Fruit fly (Drosophila melanogaster) whole organism, embryonic: ENCODE data around the gene Rab3-GAP.

Source experiments
- CG11695 ChIP-seq: fragments of 200-800 bp; sonication (Bioruptor generic); IDR thresholded peaks from 3 replicates; pipeline ENCODE4 v1.3.6; 2022; ENCODE audit warnings: missing biosample characterization, missing genetic modification characterization
- CG31388 ChIP-seq: fragments of 200-800 bp; sonication (Bioruptor generic); optimal IDR thresholded peaks from 2 replicates; lab custom pipeline; 2016; ENCODE audit warnings: missing biosample characterization, missing genetic modification characterization
- CG4424 ChIP-seq: fragments of 200-800 bp; sonication (Bioruptor generic); optimal IDR thresholded peaks from 3 replicates; lab custom pipeline; 2016; ENCODE audit warnings: missing biosample characterization, missing genetic modification characterization
- CG8478 ChIP-seq: fragments of >200 bp; optimal IDR thresholded peaks from 2 replicates; lab custom pipeline; 2018
- dpn ChIP-seq, 2 experiments: fragments of 200-800 bp; sonication (Bioruptor generic); optimal IDR thresholded peaks; 3 replicates each; lab custom pipeline; 2016; ENCODE audit warnings: missing biosample characterization in 2 of 2, missing genetic modification characterization in 2 of 2
- fru ChIP-seq: fragments of >200 bp; optimal IDR thresholded peaks from 2 replicates; lab custom pipeline; 2017
- kay ChIP-seq: fragments of 200-800 bp; sonication (Bioruptor generic); optimal IDR thresholded peaks from 2 replicates; lab custom pipeline; 2016; ENCODE audit warnings: missing biosample characterization, missing genetic modification characterization
- pan ChIP-seq, 4 experiments: fragments of >200 bp in 3 of 4; fragments of 200-800 bp in 1 of 4; sonication (Bioruptor generic) in 1 of 4; optimal IDR thresholded peaks in 3 of 4; IDR thresholded peaks in 1 of 4; 2 replicates each; pipeline versions ENCODE4 v1.3.6 to Lab custom; 2017 to 2022; ENCODE audit warnings: missing biosample characterization in 2 of 4, missing genetic modification characterization in 2 of 4, mixed read lengths in 1 of 4
- psq ChIP-seq: fragments of 200-800 bp; sonication (Bioruptor generic); optimal IDR thresholded peaks from 2 replicates; lab custom pipeline; 2017; ENCODE audit warnings: missing biosample characterization, missing genetic modification characterization
- ro ChIP-seq: fragments of 200-800 bp; sonication (Bioruptor generic); IDR thresholded peaks from 2 replicates; pipeline ENCODE4 v1.3.6; 2022; ENCODE audit warnings: missing biosample characterization, missing genetic modification characterization

dm6 chr2L:12078695-12079094, 15.7 kb upstream of the Rab3-GAP start:
- TF ChIP-seq psq (GFP tag; lab: Kevin White, UChicago) (no peak), CG4424 (GFP tag; lab: Kevin White, UChicago) (no peak), fru (no peak), pan (optimal IDR thresholded peaks at IDR 0.05; lab: Kevin White, UChicago) (no peak), pan (GFP tag; optimal IDR thresholded peaks at IDR 0.05 in 1 of 2, IDR thresholded peaks at IDR 0.05 in 1 of 2) (no peak), CG31388 (GFP tag; lab: Kevin White, UChicago) (no peak), CG8478 (lab: Kevin White, UChicago) (no peak), ro (GFP tag; lab: Robert Waterston, UW) (no peak), kay (GFP tag; lab: Kevin White, UChicago) (no peak), CG11695 (GFP tag; lab: Robert Waterston, UW) (no peak), dpn (GFP tag; optimal IDR thresholded peaks at IDR 0.05; lab: Kevin White, UChicago) (no peak)
